Worm (Caenorhabditis elegans): ENCODE data around the gene mrpl-28.

- TF ChIP-seq ceh-32 (tag; optimal IDR thresholded peaks at IDR 0.05; ENCODE audit: poor library complexity) (no peak), fos-1 (tag; optimal IDR thresholded peaks at IDR 0.05) (no peak), egl-27 (tag; optimal IDR thresholded peaks at IDR 0.05) (no peak), fkh-10 (GFP tag; optimal IDR thresholded peaks at IDR 0.05) (no peak)
Observed at ce11 chrII:152283-152682, 3.5 kb downstream of the mrpl-28 start, which contains the start of gene T25D3.3.
